Worm (Caenorhabditis elegans) whole organism, young adult: ENCODE data around the gene R02F2.4.

Experiments
- B0336.3 ChIP-seq: fragments of 200-800 bp; sonication (Bioruptor generic); IDR thresholded peaks from 2 replicates; pipeline ENCODE4 v1.3.6; 2022; ENCODE audit warnings: missing genetic modification characterization, missing compliant biosample characterization
- C06A6.2 ChIP-seq: fragments of 200-800 bp; sonication (Bioruptor generic); conservative IDR thresholded peaks from 2 replicates; pipeline ENCODE4 v1.3.6; 2022; ENCODE audit warnings: missing genetic modification characterization, missing compliant biosample characterization
- F10E7.11 ChIP-seq: sonication (generic microtip); optimal IDR thresholded peaks from 2 replicates; lab custom pipeline; 2017; ENCODE audit warnings: mild to moderate bottlenecking, missing genetic modification characterization, moderate library complexity, missing compliant biosample characterization
- F33H1.4 ChIP-seq: fragments of 200-800 bp; sonication (Bioruptor generic); IDR thresholded peaks from 2 replicates; pipeline ENCODE4 v1.3.6; 2022; ENCODE audit warnings: missing genetic modification reagents, missing genetic modification characterization, missing compliant biosample characterization
- F52B5.7 ChIP-seq: sonication (generic microtip); optimal IDR thresholded peaks from 2 replicates; lab custom pipeline; 2016; ENCODE audit warnings: mild to moderate bottlenecking, missing genetic modification characterization, missing compliant biosample characterization
- F57A8.1 ChIP-seq: fragments of 200-800 bp; sonication (Bioruptor generic); optimal IDR thresholded peaks from 2 replicates; lab custom pipeline; 2018; ENCODE audit warnings: mild to moderate bottlenecking, missing genetic modification characterization, moderate library complexity, missing compliant biosample characterization
- K11D2.4 ChIP-seq: fragments of 200-800 bp; sonication (Bioruptor generic); IDR thresholded peaks from 2 replicates; pipeline ENCODE4 v1.3.6; 2022; ENCODE audit warnings: missing genetic modification reagents, missing genetic modification characterization, missing compliant biosample characterization
- K12H6.12 ChIP-seq: fragments of 200-800 bp; sonication (Bioruptor generic); optimal IDR thresholded peaks from 2 replicates; lab custom pipeline; 2018; ENCODE audit warnings: mild to moderate bottlenecking, missing genetic modification characterization, missing compliant biosample characterization
- Y53F4B.3 ChIP-seq: fragments of 200-800 bp; sonication (Bioruptor generic); IDR thresholded peaks from 2 replicates; pipeline ENCODE4 v1.3.6; 2022; ENCODE audit warnings: missing genetic modification reagents, missing genetic modification characterization, missing compliant biosample characterization
- Y56A3A.18 ChIP-seq: fragments of 200-800 bp; sonication (Bioruptor generic); IDR thresholded peaks from 2 replicates; pipeline ENCODE4 v1.3.6; 2022; ENCODE audit warnings: missing genetic modification reagents, missing genetic modification characterization, missing compliant biosample characterization
- atf-7 ChIP-seq: sonication (generic microtip); optimal IDR thresholded peaks from 2 replicates; lab custom pipeline; 2017; ENCODE audit warnings: mild to moderate bottlenecking, missing genetic modification characterization, missing compliant biosample characterization
- attf-5 ChIP-seq: fragments of 200-800 bp; sonication (Bioruptor generic); optimal IDR thresholded peaks from 2 replicates; lab custom pipeline; 2018; ENCODE audit warnings: mild to moderate bottlenecking, missing genetic modification characterization, missing compliant biosample characterization
- bed-1 ChIP-seq: fragments of 200-800 bp; sonication (Bioruptor generic); IDR thresholded peaks from 2 replicates; pipeline ENCODE4 v1.3.6; 2022; ENCODE audit warnings: missing genetic modification reagents, missing genetic modification characterization, missing compliant biosample characterization
- bed-2 ChIP-seq: fragments of 200-800 bp; sonication (Bioruptor generic); IDR thresholded peaks from 2 replicates; pipeline ENCODE4 v1.3.6; 2022; ENCODE audit warnings: missing genetic modification reagents, missing genetic modification characterization, missing compliant biosample characterization
- cebp-1 ChIP-seq, 2 experiments: fragments of 200-800 bp in 1 of 2; sonication (Bioruptor generic) in 1 of 2; sonication (generic microtip) in 1 of 2; IDR thresholded peaks in 1 of 2; optimal IDR thresholded peaks in 1 of 2; 2 replicates each; pipeline versions ENCODE4 v1.3.6 to Lab custom; 2017 to 2022; ENCODE audit warnings: missing compliant biosample characterization in 2 of 2, missing genetic modification characterization in 2 of 2, mild to moderate bottlenecking in 1 of 2, missing genetic modification reagents in 1 of 2, moderate library complexity in 1 of 2
- ceh-100 ChIP-seq: fragments of 200-800 bp; sonication (Bioruptor generic); IDR thresholded peaks from 2 replicates; pipeline ENCODE4 v1.3.6; 2022; ENCODE audit warnings: missing genetic modification reagents, missing genetic modification characterization, missing compliant biosample characterization
- ceh-27 ChIP-seq: fragments of 200-800 bp; sonication (Bioruptor generic); optimal IDR thresholded peaks from 2 replicates; lab custom pipeline; 2018; ENCODE audit warnings: mild to moderate bottlenecking, missing genetic modification characterization, moderate library complexity, missing compliant biosample characterization
- ceh-40 ChIP-seq: fragments of 200-800 bp; sonication (Bioruptor generic); IDR thresholded peaks from 2 replicates; pipeline ENCODE4 v1.3.6; 2022; ENCODE audit warnings: missing genetic modification characterization, missing compliant biosample characterization
- ceh-58 ChIP-seq: fragments of 200-800 bp; sonication (Bioruptor generic); IDR thresholded peaks from 2 replicates; pipeline ENCODE4 v1.3.6; 2022; ENCODE audit warnings: missing genetic modification characterization, missing compliant biosample characterization
- ceh-79 ChIP-seq: sonication (generic microtip); optimal IDR thresholded peaks from 2 replicates; lab custom pipeline; 2017; ENCODE audit warnings: mild to moderate bottlenecking, missing genetic modification characterization, missing compliant biosample characterization
- dox-1 ChIP-seq: fragments of 200-800 bp; sonication (Bioruptor generic); IDR thresholded peaks from 2 replicates; pipeline ENCODE4 v1.3.6; 2022; ENCODE audit warnings: missing genetic modification reagents, missing genetic modification characterization, missing compliant biosample characterization
- dpff-1 ChIP-seq: sonication (generic microtip); optimal IDR thresholded peaks from 2 replicates; lab custom pipeline; 2017; ENCODE audit warnings: mild to moderate bottlenecking, missing genetic modification characterization, missing compliant biosample characterization
- efl-1 ChIP-seq: fragments of 150-350 bp; optimal IDR thresholded peaks from 2 replicates; lab custom pipeline; 2014; ENCODE audit warnings: missing biosample characterization, missing genetic modification reagents, missing genetic modification characterization
- egl-44 ChIP-seq: fragments of 200-800 bp; sonication (Bioruptor generic); IDR thresholded peaks from 2 replicates; pipeline ENCODE4 v1.3.6; 2022; ENCODE audit warnings: missing genetic modification reagents, missing genetic modification characterization, missing compliant biosample characterization
- ekl-4 ChIP-seq: fragments of 200-800 bp; sonication (Bioruptor generic); IDR thresholded peaks from 2 replicates; pipeline ENCODE4 v1.3.6; 2022; ENCODE audit warnings: missing genetic modification reagents, missing genetic modification characterization, missing compliant biosample characterization
- him-1 ChIP-seq: sonication (generic microtip); optimal IDR thresholded peaks from 2 replicates; lab custom pipeline; 2016; ENCODE audit warnings: missing genotype, missing genetic modification reagents, missing genetic modification characterization, missing compliant biosample characterization
- hlh-12 ChIP-seq: sonication (generic microtip); optimal IDR thresholded peaks from 2 replicates; lab custom pipeline; 2016; ENCODE audit warnings: missing genetic modification characterization, missing compliant biosample characterization
- lag-1 ChIP-seq: fragments of 200-800 bp; sonication (Bioruptor generic); IDR thresholded peaks from 2 replicates; pipeline ENCODE4 v1.3.6; 2022; ENCODE audit warnings: missing genetic modification reagents, missing genetic modification characterization, missing compliant biosample characterization
- let-526 ChIP-seq: fragments of 200-800 bp; sonication (Bioruptor generic); IDR thresholded peaks from 2 replicates; pipeline ENCODE4 v1.3.6; 2022; ENCODE audit warnings: missing genetic modification reagents, missing genetic modification characterization, missing compliant biosample characterization
- let-607 ChIP-seq, 2 experiments: fragments of 200-800 bp in 1 of 2; sonication (Bioruptor generic) in 1 of 2; sonication (generic microtip) in 1 of 2; optimal IDR thresholded peaks; 2 replicates each; lab custom pipeline; 2016 to 2018; ENCODE audit warnings: mild to moderate bottlenecking in 2 of 2, missing compliant biosample characterization in 2 of 2, missing genetic modification characterization in 2 of 2, moderate library complexity in 2 of 2, missing genotype in 1 of 2
- lin-26 ChIP-seq: fragments of 200-800 bp; sonication (Bioruptor generic); IDR thresholded peaks from 2 replicates; pipeline ENCODE4 v1.3.6; 2022; ENCODE audit warnings: missing genetic modification reagents, missing genetic modification characterization, missing compliant biosample characterization
- lin-40 ChIP-seq: sonication (generic microtip); optimal IDR thresholded peaks from 2 replicates; lab custom pipeline; 2016; ENCODE audit warnings: missing genetic modification characterization, mild to moderate bottlenecking, missing compliant biosample characterization, missing genotype, missing genetic modification reagents
- lsl-1 ChIP-seq: fragments of 200-800 bp; sonication (Bioruptor generic); optimal IDR thresholded peaks from 2 replicates; lab custom pipeline; 2018; ENCODE audit warnings: mild to moderate bottlenecking, missing genetic modification characterization, moderate library complexity, missing compliant biosample characterization
- lsy-27 ChIP-seq: sonication (generic microtip); optimal IDR thresholded peaks from 2 replicates; lab custom pipeline; 2017; ENCODE audit warnings: missing genetic modification characterization, mild to moderate bottlenecking, missing compliant biosample characterization, antibody characterized with exemption, missing genotype, borderline replicate concordance; ENCODE audit not compliant: insufficient read depth
- madf-6 ChIP-seq: fragments of 200-800 bp; sonication (Bioruptor generic); IDR thresholded peaks from 2 replicates; pipeline ENCODE4 v1.3.6; 2022; ENCODE audit warnings: missing genetic modification reagents, missing genetic modification characterization, missing compliant biosample characterization
- madf-8 ChIP-seq: fragments of 200-800 bp; sonication (Bioruptor generic); conservative IDR thresholded peaks from 2 replicates; pipeline ENCODE4 v1.3.6; 2022; ENCODE audit warnings: missing genetic modification reagents, missing genetic modification characterization, missing compliant biosample characterization
- mes-4 ChIP-seq: sonication (generic microtip); optimal IDR thresholded peaks from 2 replicates; lab custom pipeline; 2016; ENCODE audit warnings: missing genotype, missing genetic modification characterization, missing compliant biosample characterization
- rpc-1 ChIP-seq, 2 experiments: fragments of 150-350 bp in 1 of 2; sonication (generic microtip) in 1 of 2; optimal IDR thresholded peaks; 2 replicates each; lab custom pipeline; 2014 to 2018; ENCODE audit warnings: missing biosample characterization in 1 of 2, missing genetic modification characterization in 1 of 2, missing genetic modification reagents in 1 of 2, missing genotype in 1 of 2
- snpc-1.1 ChIP-seq: sonication (generic microtip); optimal IDR thresholded peaks from 2 replicates; lab custom pipeline; 2017; ENCODE audit warnings: missing genetic modification characterization, mild to moderate bottlenecking, missing compliant biosample characterization, antibody characterized with exemption, moderate library complexity, missing genotype, missing genetic modification reagents; ENCODE audit not compliant: insufficient read depth
- tbp1 ChIP-seq: fragments of 200-800 bp; sonication (Bioruptor generic); optimal IDR thresholded peaks from 2 replicates; lab custom pipeline; 2018; ENCODE audit warnings: mild to moderate bottlenecking, missing genetic modification characterization, missing compliant biosample characterization
- tlf-1 ChIP-seq: fragments of 200-800 bp; sonication (Bioruptor generic); optimal IDR thresholded peaks from 2 replicates; lab custom pipeline; 2018; ENCODE audit warnings: mild to moderate bottlenecking, missing genetic modification characterization, missing compliant biosample characterization
- zfh-2 ChIP-seq: fragments of 200-800 bp; sonication (Bioruptor generic); conservative IDR thresholded peaks from 2 replicates; pipeline ENCODE4 v1.3.6; 2022; ENCODE audit warnings: missing genetic modification reagents, missing genetic modification characterization, missing compliant biosample characterization
- zim-3 ChIP-seq: sonication (generic microtip); optimal IDR thresholded peaks from 2 replicates; lab custom pipeline; 2017; ENCODE audit warnings: mild to moderate bottlenecking, missing genetic modification characterization, moderate library complexity, missing compliant biosample characterization
- ztf-18 ChIP-seq: sonication (generic microtip); optimal IDR thresholded peaks from 2 replicates; lab custom pipeline; 2016; ENCODE audit warnings: missing genotype, mild to moderate bottlenecking, missing genetic modification characterization, missing compliant biosample characterization
- ztf-22 ChIP-seq: fragments of 200-800 bp; sonication (Bioruptor generic); optimal IDR thresholded peaks from 2 replicates; lab custom pipeline; 2018; ENCODE audit warnings: mild to moderate bottlenecking, missing genetic modification characterization, moderate library complexity, missing compliant biosample characterization
- ztf-25 ChIP-seq: fragments of 200-800 bp; sonication (Bioruptor generic); IDR thresholded peaks from 2 replicates; pipeline ENCODE4 v1.3.6; 2022; ENCODE audit warnings: missing genetic modification reagents, missing genetic modification characterization, missing compliant biosample characterization
- ztf-28 ChIP-seq: fragments of 200-800 bp; sonication (Bioruptor generic); IDR thresholded peaks from 2 replicates; pipeline ENCODE4 v1.3.6; 2022; ENCODE audit warnings: missing genetic modification reagents, missing genetic modification characterization, missing compliant biosample characterization

R02F2.4 gene

ce11 chrIII:5502915-5503575, 19.0 kb downstream of the R02F2.4 start (continued):
- TF ChIP-seq egl-44 (GFP tag; lab: Robert Waterston, UW) (no peak), bed-2 (GFP tag; lab: Robert Waterston, UW) (no peak), bed-1 (GFP tag; lab: Robert Waterston, UW) (no peak), let-607 (tag; optimal IDR thresholded peaks at IDR 0.05; lab: Kevin White, UChicago) (peak in 1 of 2 experiments; percentile 29), tlf-1 (GFP tag; lab: Kevin White, UChicago) (no peak), zfh-2 (GFP tag; lab: Robert Waterston, UW) (peak; percentile 72), tbp1 (peak; percentile 31), K12H6.12 (tag; lab: Kevin White, UChicago) (peak; percentile 39), F57A8.1 (GFP tag; lab: Kevin White, UChicago) (no peak), K11D2.4 (no peak), ztf-22 (GFP tag; lab: Kevin White, UChicago) (peak; percentile 31), ceh-40 (GFP tag; lab: Robert Waterston, UW) (no peak), F52B5.7 (tag; lab: Kevin White, UChicago) (no peak), rpc-1 (optimal IDR thresholded peaks at IDR 0.05; lab: Kevin White, UChicago) (no peak), rpc-1 (tag; optimal IDR thresholded peaks at IDR 0.05; lab: Kevin White, UChicago) (no peak), ceh-58 (no peak), hlh-12 (tag; lab: Kevin White, UChicago) (no peak), ceh-100 (GFP tag; lab: Robert Waterston, UW) (no peak), ekl-4 (GFP tag; lab: Robert Waterston, UW) (no peak; the same call in 1 of the 2 replicates), ztf-25 (no peak), lag-1 (GFP tag; lab: Robert Waterston, UW) (no peak), madf-8 (GFP tag; lab: Robert Waterston, UW) (no peak), zim-3 (tag; lab: Kevin White, UChicago) (no peak), lin-26 (GFP tag; lab: Robert Waterston, UW) (peak; percentile 9; the same call in 1 of the 2 replicates), ztf-18 (tag; lab: Kevin White, UChicago) (no peak), lsy-27 (tag; lab: Kevin White, UChicago) (no peak), B0336.3 (GFP tag; lab: Robert Waterston, UW) (peak; percentile 67), atf-7 (peak; percentile 56), madf-6 (GFP tag; lab: Robert Waterston, UW) (no peak), lin-40 (tag; lab: Kevin White, UChicago) (peak; percentile 42), F10E7.11 (tag; lab: Kevin White, UChicago) (no peak), let-526 (GFP tag; lab: Robert Waterston, UW) (no peak), ceh-27 (GFP tag; lab: Kevin White, UChicago) (no peak), efl-1 (GFP tag; lab: Kevin White, UChicago) (no peak), Y53F4B.3 (GFP tag; lab: Robert Waterston, UW) (no peak), ceh-79 (tag; lab: Kevin White, UChicago) (no peak), Y56A3A.18 (GFP tag; lab: Robert Waterston, UW) (no peak), dpff-1 (no peak), ztf-28 (no peak), F33H1.4 (no peak), C06A6.2 (GFP tag; lab: Robert Waterston, UW) (peak; percentile 40; the same call in 1 of the 2 replicates), attf-5 (GFP tag; lab: Kevin White, UChicago) (peak; percentile 33), mes-4 (no peak), snpc-1.1 (tag; lab: Kevin White, UChicago) (no peak), lsl-1 (GFP tag; lab: Kevin White, UChicago) (no peak), him-1 (tag; lab: Kevin White, UChicago) (no peak), dox-1 (GFP tag; lab: Robert Waterston, UW) (no peak), cebp-1 (GFP tag; IDR thresholded peaks at IDR 0.05; lab: Robert Waterston, UW) (peak; percentile 46), cebp-1 (tag; optimal IDR thresholded peaks at IDR 0.05; lab: Kevin White, UChicago) (peak; percentile 70)
